Worm (Caenorhabditis elegans) whole organism, L1 larva: ENCODE measurements around the gene ZK1307.3.

Experiments
- C04F5.9 ChIP-seq: sonication (generic microtip); optimal IDR thresholded peaks from 2 replicates; lab custom pipeline; 2016; ENCODE audit warnings: missing genetic modification characterization, missing compliant biosample characterization
- F16B12.6 ChIP-seq: fragments of 150-350 bp; optimal IDR thresholded peaks from 2 replicates; lab custom pipeline; 2014; ENCODE audit warnings: missing biosample characterization, missing genetic modification characterization
- Y116A8C.19 ChIP-seq: sonication (generic microtip); optimal IDR thresholded peaks from 2 replicates; lab custom pipeline; 2016; ENCODE audit warnings: missing compliant biosample characterization, missing genetic modification characterization, borderline replicate concordance
- aha-1 ChIP-seq: fragments of 150-350 bp; optimal IDR thresholded peaks from 2 replicates; lab custom pipeline; 2014; ENCODE audit warnings: missing biosample characterization, missing genetic modification characterization
- aly-2 ChIP-seq: fragments of 150-350 bp; optimal IDR thresholded peaks from 2 replicates; lab custom pipeline; 2014; ENCODE audit warnings: missing biosample characterization, missing genetic modification characterization
- blmp-1 ChIP-seq: fragments of 150-350 bp; optimal IDR thresholded peaks from 2 replicates; lab custom pipeline; 2014; ENCODE audit warnings: missing biosample characterization, missing genetic modification characterization
- ceh-63 ChIP-seq: fragments of 200-800 bp; sonication (Bioruptor generic); optimal IDR thresholded peaks from 2 replicates; lab custom pipeline; 2018; ENCODE audit warnings: mild to moderate bottlenecking, missing genetic modification characterization, missing compliant biosample characterization
- ceh-8 ChIP-seq: fragments of 200-800 bp; sonication (Bioruptor generic); optimal IDR thresholded peaks from 2 replicates; lab custom pipeline; 2018; ENCODE audit warnings: mild to moderate bottlenecking, missing genetic modification characterization, moderate library complexity, missing compliant biosample characterization
- ceh-82 ChIP-seq, 3 experiments: fragments of 150-350 bp in 1 of 3; sonication (generic microtip) in 2 of 3; optimal IDR thresholded peaks; 2 replicates each; lab custom pipeline; 2014 to 2017; ENCODE audit warnings: missing biosample characterization in 3 of 3, missing genetic modification characterization in 3 of 3
- ceh-90 ChIP-seq: sonication (generic microtip); optimal IDR thresholded peaks from 2 replicates; lab custom pipeline; 2016; ENCODE audit warnings: missing genetic modification characterization, missing compliant biosample characterization
- ces-1 ChIP-seq: fragments of 150-350 bp; optimal IDR thresholded peaks from 2 replicates; lab custom pipeline; 2014; ENCODE audit warnings: missing biosample characterization, missing genetic modification reagents, missing genetic modification characterization
- dsc-1 ChIP-seq: sonication (generic microtip); optimal IDR thresholded peaks from 2 replicates; lab custom pipeline; 2016; ENCODE audit warnings: mild to moderate bottlenecking, missing genetic modification characterization, missing compliant biosample characterization
- efl-1 ChIP-seq, 4 experiments: fragments of 150-350 bp; optimal IDR thresholded peaks in 3 of 4; peaks in 1 of 4; 1 replicate in 1 of 4; 2 replicates in 3 of 4; lab custom pipeline; 2014; ENCODE audit warnings: missing biosample characterization in 2 of 4, missing genetic modification characterization in 2 of 4, missing genetic modification reagents in 2 of 4
- egl-13 ChIP-seq: sonication (generic microtip); optimal IDR thresholded peaks from 2 replicates; lab custom pipeline; 2016; ENCODE audit warnings: missing genotype, missing genetic modification reagents, missing genetic modification characterization, missing compliant biosample characterization
- elt-2 ChIP-seq: sonication (generic microtip); optimal IDR thresholded peaks from 2 replicates; lab custom pipeline; 2016; ENCODE audit warnings: missing genetic modification characterization, mild to moderate bottlenecking, inconsistent platforms, missing compliant biosample characterization, missing genetic modification reagents
- elt-3 ChIP-seq, 6 experiments: fragments of 150-350 bp in 1 of 6; sonication (generic microtip); optimal IDR thresholded peaks; 2 replicates each; lab custom pipeline; 2017 to 2018; ENCODE audit warnings: missing biosample characterization in 6 of 6, missing genetic modification characterization in 6 of 6, inconsistent platforms in 1 of 6
- ets-5 ChIP-seq: fragments of 200-800 bp; sonication (Bioruptor generic); IDR thresholded peaks from 2 replicates; pipeline ENCODE4 v1.3.6; 2022; ENCODE audit warnings: missing genetic modification characterization, missing compliant biosample characterization
- fkh-4 ChIP-seq: sonication (generic microtip); optimal IDR thresholded peaks from 2 replicates; lab custom pipeline; 2016; ENCODE audit warnings: missing compliant biosample characterization, missing genetic modification characterization, borderline replicate concordance
- fkh-8 ChIP-seq: sonication (generic microtip); optimal IDR thresholded peaks from 2 replicates; lab custom pipeline; 2016; ENCODE audit warnings: mild to moderate bottlenecking, missing genetic modification characterization, missing compliant biosample characterization
- grh-1 ChIP-seq: fragments of 200-800 bp; sonication (Bioruptor generic); IDR thresholded peaks from 2 replicates; pipeline ENCODE4 v1.3.6; 2022; ENCODE audit warnings: missing genetic modification reagents, missing genetic modification characterization, missing compliant biosample characterization
- hlh-17 ChIP-seq: fragments of 200-800 bp; sonication (Bioruptor generic); optimal IDR thresholded peaks from 2 replicates; lab custom pipeline; 2018; ENCODE audit warnings: missing genetic modification characterization, mild to moderate bottlenecking, missing compliant biosample characterization, moderate library complexity, borderline replicate concordance
- hpl-2 ChIP-seq: fragments of 150-350 bp; optimal IDR thresholded peaks from 2 replicates; lab custom pipeline; 2014; ENCODE audit warnings: missing biosample characterization, missing genetic modification reagents, missing genetic modification characterization
- isw-1 ChIP-seq: fragments of 200-800 bp; sonication (Bioruptor generic); IDR thresholded peaks from 2 replicates; pipeline ENCODE4 v1.3.6; 2022; ENCODE audit warnings: missing genetic modification characterization, missing compliant biosample characterization
- lin-13 ChIP-seq: fragments of 150-350 bp; optimal IDR thresholded peaks from 2 replicates; lab custom pipeline; 2014; ENCODE audit warnings: missing biosample characterization, missing genetic modification reagents, missing genetic modification characterization
- lin-35 ChIP-seq, 2 experiments: fragments of 150-350 bp; optimal IDR thresholded peaks; 2 replicates each; lab custom pipeline; 2014; ENCODE audit warnings: missing biosample characterization in 2 of 2, missing genetic modification characterization in 2 of 2, missing genetic modification reagents in 2 of 2
- lsy-2 ChIP-seq, 2 experiments: fragments of 150-350 bp; optimal IDR thresholded peaks; 2 replicates each; lab custom pipeline; 2014; ENCODE audit warnings: missing biosample characterization in 2 of 2, missing genetic modification characterization in 2 of 2
- mdl-1 ChIP-seq, 2 experiments: fragments of 150-350 bp; optimal IDR thresholded peaks; 2 replicates each; lab custom pipeline; 2014 to 2017; ENCODE audit warnings: missing biosample characterization in 2 of 2, missing genetic modification characterization in 2 of 2, inconsistent platforms in 1 of 2
- mep-1 ChIP-seq: fragments of 150-350 bp; optimal IDR thresholded peaks from 2 replicates; lab custom pipeline; 2014; ENCODE audit warnings: missing biosample characterization, missing genetic modification characterization
- nhr-11 ChIP-seq: fragments of 150-350 bp; optimal IDR thresholded peaks from 2 replicates; lab custom pipeline; 2014; ENCODE audit warnings: missing biosample characterization, missing genetic modification characterization
- nhr-71 ChIP-seq: sonication (generic microtip); optimal IDR thresholded peaks from 2 replicates; lab custom pipeline; 2016; ENCODE audit warnings: mild to moderate bottlenecking, missing genetic modification characterization, moderate library complexity, missing compliant biosample characterization
- nhr-76 ChIP-seq: sonication (generic microtip); optimal IDR thresholded peaks from 2 replicates; lab custom pipeline; 2017; ENCODE audit warnings: missing biosample characterization, missing genetic modification characterization
- nhr-77 ChIP-seq: fragments of 150-350 bp; optimal IDR thresholded peaks from 2 replicates; lab custom pipeline; 2014; ENCODE audit warnings: missing biosample characterization, missing genetic modification characterization
- nhr-90 ChIP-seq: sonication (generic microtip); optimal IDR thresholded peaks from 2 replicates; lab custom pipeline; 2016; ENCODE audit warnings: mild to moderate bottlenecking, missing genetic modification characterization, missing compliant biosample characterization; ENCODE audit not compliant: poor library complexity
- pag-3 ChIP-seq: sonication (generic microtip); optimal IDR thresholded peaks from 2 replicates; lab custom pipeline; 2017; ENCODE audit warnings: missing genetic modification characterization, mild to moderate bottlenecking, missing compliant biosample characterization, antibody characterized with exemption, borderline replicate concordance; ENCODE audit not compliant: insufficient read depth
- pax-3 ChIP-seq: fragments of 200-800 bp; sonication (Bioruptor generic); optimal IDR thresholded peaks from 2 replicates; lab custom pipeline; 2018; ENCODE audit warnings: mild to moderate bottlenecking, missing genetic modification characterization, moderate library complexity, missing compliant biosample characterization
- snpc-4 ChIP-seq: fragments of 150-350 bp; optimal IDR thresholded peaks from 2 replicates; lab custom pipeline; 2014; ENCODE audit warnings: missing biosample characterization, missing genetic modification characterization
- unc-62 ChIP-seq: fragments of 150-350 bp; optimal IDR thresholded peaks from 2 replicates; lab custom pipeline; 2014; ENCODE audit warnings: missing biosample characterization, missing genetic modification reagents, missing genetic modification characterization
- unc-98 ChIP-seq: fragments of 200-800 bp; sonication (Bioruptor generic); IDR thresholded peaks from 2 replicates; pipeline ENCODE4 v1.3.6; 2022; ENCODE audit warnings: missing genetic modification characterization, missing compliant biosample characterization
- vab-15 ChIP-seq: sonication (generic microtip); optimal IDR thresholded peaks from 2 replicates; lab custom pipeline; 2017; ENCODE audit warnings: missing genotype, mild to moderate bottlenecking, missing genetic modification characterization, missing compliant biosample characterization
- zag-1 ChIP-seq: fragments of 150-350 bp; optimal IDR thresholded peaks from 2 replicates; lab custom pipeline; 2014; ENCODE audit warnings: missing biosample characterization, missing genetic modification characterization
- zip-4 ChIP-seq: fragments of 200-800 bp; sonication (Bioruptor generic); optimal IDR thresholded peaks from 2 replicates; lab custom pipeline; 2018; ENCODE audit warnings: mild to moderate bottlenecking, missing genetic modification characterization, moderate library complexity, missing compliant biosample characterization
- ztf-11 ChIP-seq, 2 experiments: sonication (generic microtip); optimal IDR thresholded peaks; 2 replicates each; lab custom pipeline; 2016 to 2017; ENCODE audit warnings: missing genetic modification characterization in 2 of 2, missing biosample characterization in 1 of 2, missing compliant biosample characterization in 1 of 2

ZK1307.3 gene

ce11 chrII:9656210-9656755, 3.5 kb upstream of the ZK1307.3 start, which contains the start of gene gstk-1 (continued):
- TF ChIP-seq lin-35 (GFP tag; optimal IDR thresholded peaks at IDR 0.05; lab: Kevin White, UChicago): peak in 1 of 2 experiments; percentile 70
- no peak for TF ChIP-seq ceh-8 (GFP tag; lab: Kevin White, UChicago)
- peak in 1 of 2 experiments; percentile 2 for TF ChIP-seq lsy-2 (tag; optimal IDR thresholded peaks at IDR 0.05; lab: Kevin White, UChicago)
- TF ChIP-seq mdl-1 (tag; optimal IDR thresholded peaks at IDR 0.05; lab: Kevin White, UChicago): peak in 1 of 2 experiments; percentile 67
- no peak for TF ChIP-seq ceh-63 (GFP tag; lab: Kevin White, UChicago)
- peak; percentile 31; the same call in 1 of the 2 replicates for TF ChIP-seq grh-1
- no peak for TF ChIP-seq zip-4 (GFP tag; lab: Kevin White, UChicago)
- TF ChIP-seq nhr-77 (tag; lab: Kevin White, UChicago): no peak
- no peak for TF ChIP-seq ets-5 (GFP tag; lab: Robert Waterston, UW)
- TF ChIP-seq ztf-11 (tag; optimal IDR thresholded peaks at IDR 0.05; lab: Kevin White, UChicago): no peak
- TF ChIP-seq blmp-1: peak; percentile 31
- peak; percentile 57 for TF ChIP-seq nhr-71
- no peak for TF ChIP-seq pag-3 (tag; lab: Kevin White, UChicago)
- no peak for TF ChIP-seq unc-62 (GFP tag; lab: Kevin White, UChicago)

- TF ChIP-seq elt-2 (tag; lab: Kevin White, UChicago) (peak; percentile 32), ceh-63 (GFP tag; lab: Kevin White, UChicago) (no peak), nhr-71 (no peak), fkh-8 (tag; lab: Kevin White, UChicago) (no peak), nhr-76 (tag; lab: Kevin White, UChicago) (no peak), vab-15 (tag; lab: Kevin White, UChicago) (no peak), ets-5 (GFP tag; lab: Robert Waterston, UW) (no peak), blmp-1 (peak; percentile 23), isw-1 (GFP tag; lab: Robert Waterston, UW) (no peak), C04F5.9 (no peak)
These were observed 2.8 kb upstream of the ZK1307.3 start, which contains the start of gene ZK1307.1 for ce11 chrII:9655530-9656139. ZK1307.1 (minus strand) TSS chrII:9655580.

- TF ChIP-seq dsc-1 (tag; lab: Kevin White, UChicago) (no peak), elt-3 (tag; optimal IDR thresholded peaks at IDR 0.05; lab: Kevin White, UChicago) (no peak), ces-1 (GFP tag; lab: Kevin White, UChicago) (no peak), aha-1 (tag; lab: Kevin White, UChicago) (no peak), aly-2 (tag; lab: Kevin White, UChicago) (no peak), lsy-2 (tag; optimal IDR thresholded peaks at IDR 0.05; lab: Kevin White, UChicago) (no peak), pax-3 (tag; lab: Kevin White, UChicago) (no peak), blmp-1 (no peak), ceh-8 (GFP tag; lab: Kevin White, UChicago) (no peak), lin-35 (GFP tag; optimal IDR thresholded peaks at IDR 0.05; lab: Kevin White, UChicago) (no peak), mep-1 (no peak), efl-1 (optimal IDR thresholded peaks at IDR 0.05; lab: Kevin White, UChicago) (no peak), efl-1 (GFP tag; optimal IDR thresholded peaks at IDR 0.05 in 1 of 2; lab: Kevin White, UChicago) (no peak), elt-2 (tag; lab: Kevin White, UChicago) (no peak), unc-98 (GFP tag; lab: Robert Waterston, UW) (no peak), ets-5 (GFP tag; lab: Robert Waterston, UW) (no peak), egl-13 (no peak)
- TF ChIP-seq, all 84 proteins: peak for 0
These were observed 860 bp upstream of the ZK1307.3 start, which contains the start of gene ZK1307.2 for ce11 chrII:9653679-9654078. ZK1307.2 (minus strand) TSS chrII:9653952.

ce11 chrII:9651700-9652099, 1.1 kb downstream of the ZK1307.3 start, which contains the start of gene ZK1307.4:
ZK1307.4 (minus strand) TSS chrII:9651800.
- TF ChIP-seq mdl-1 (tag; optimal IDR thresholded peaks at IDR 0.05; lab: Kevin White, UChicago) (no peak), ceh-82 (tag; optimal IDR thresholded peaks at IDR 0.05; lab: Kevin White, UChicago) (no peak), hpl-2 (no peak), hlh-17 (GFP tag; lab: Kevin White, UChicago) (no peak), fkh-4 (no peak), zag-1 (tag; lab: Kevin White, UChicago) (no peak), unc-62 (GFP tag; lab: Kevin White, UChicago) (no peak), snpc-4 (tag; lab: Kevin White, UChicago) (no peak), nhr-76 (tag; lab: Kevin White, UChicago) (no peak), nhr-11 (tag; lab: Kevin White, UChicago) (no peak), nhr-90 (tag; lab: Kevin White, UChicago) (no peak), F16B12.6 (tag; lab: Kevin White, UChicago) (no peak), ceh-90 (tag; lab: Kevin White, UChicago) (no peak), Y116A8C.19 (tag; lab: Kevin White, UChicago) (no peak), vab-15 (tag; lab: Kevin White, UChicago) (no peak), lin-13 (GFP tag; lab: Kevin White, UChicago) (no peak)
